Fruit fly (Drosophila melanogaster): ENCODE results near the gene CG13728.

DNA sequence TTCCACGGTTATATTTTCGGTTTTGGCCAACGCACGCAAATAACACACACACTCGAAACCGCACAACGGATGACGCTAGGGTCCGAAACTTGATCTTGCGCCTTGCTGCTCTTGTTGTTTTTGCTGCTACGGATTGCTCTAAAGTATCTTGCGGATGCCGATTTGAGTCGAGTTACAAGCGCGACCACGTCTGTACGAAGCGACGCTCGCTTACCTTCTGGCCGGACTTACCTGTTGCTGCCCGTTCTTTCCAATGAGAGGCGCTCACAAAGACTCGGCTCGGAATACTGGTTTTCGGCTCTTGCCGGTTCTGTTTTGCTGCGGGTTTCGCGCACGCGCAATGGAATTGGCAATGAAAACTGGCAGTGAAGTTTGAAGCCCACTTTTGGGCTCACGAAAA, 3.2 kb downstream of the CG13728 start, which contains the start of gene Cad74A:
- TF ChIP-seq Myc (optimal IDR thresholded peaks at IDR 0.05) (no peak), Sin3A (optimal IDR thresholded peaks at IDR 0.05) (no peak)

Data from Kc167 (cell line).